Fruit fly (Drosophila melanogaster) whole organism, embryonic: ENCODE data around the gene CG7781.

Source experiments
- Abd-B ChIP-seq: fragments of 200-800 bp; sonication (Bioruptor generic); optimal IDR thresholded peaks from 2 replicates; lab custom pipeline; 2018; ENCODE audit warnings: missing biosample characterization, mild to moderate bottlenecking, missing genetic modification characterization, moderate library complexity
- Asciz ChIP-seq: fragments of 200-800 bp; sonication (Bioruptor generic); optimal IDR thresholded peaks from 2 replicates; lab custom pipeline; 2017; ENCODE audit warnings: missing biosample characterization, mild to moderate bottlenecking, missing genetic modification characterization, missing genetic modification reagents
- Awh ChIP-seq: fragments of 200-800 bp; sonication (Bioruptor generic); IDR thresholded peaks from 2 replicates; pipeline ENCODE4, ENCODE4 v1.3.6; 2022; ENCODE audit warnings: missing biosample characterization, missing genetic modification characterization
- B-H1 ChIP-seq: fragments of 200-800 bp; sonication (Bioruptor generic); IDR thresholded peaks from 3 replicates; pipeline ENCODE4 v1.3.6; 2022; ENCODE audit warnings: missing biosample characterization, missing genetic modification characterization
- CG10543 ChIP-seq: fragments of 200-800 bp; sonication (Bioruptor generic); optimal IDR thresholded peaks from 3 replicates; lab custom pipeline; 2017; ENCODE audit warnings: missing biosample characterization, mild to moderate bottlenecking, missing genetic modification characterization, moderate library complexity
- CG10654 ChIP-seq: fragments of 200-800 bp; sonication (Bioruptor generic); optimal IDR thresholded peaks from 2 replicates; lab custom pipeline; 2016; ENCODE audit warnings: missing biosample characterization, missing genetic modification characterization
- CG10959 ChIP-seq: fragments of 200-800 bp; sonication (Bioruptor generic); IDR thresholded peaks from 2 replicates; pipeline ENCODE4 v1.3.6; 2022; ENCODE audit warnings: missing biosample characterization, missing genetic modification characterization
- CG14441 ChIP-seq: fragments of 200-800 bp; sonication (Bioruptor generic); IDR thresholded peaks from 2 replicates; pipeline ENCODE4 v1.3.6; 2022; ENCODE audit warnings: missing biosample characterization, missing genetic modification characterization
- CG15514 ChIP-seq: fragments of 200-800 bp; sonication (Bioruptor generic); optimal IDR thresholded peaks from 3 replicates; lab custom pipeline; 2017; ENCODE audit warnings: missing biosample characterization, missing genetic modification characterization, mild to moderate bottlenecking, moderate library complexity, missing genetic modification reagents
- CG16779 ChIP-seq: fragments of 200-800 bp; sonication (Bioruptor generic); IDR thresholded peaks from 2 replicates; pipeline ENCODE4 v1.3.6; 2022; ENCODE audit warnings: missing biosample characterization, missing genetic modification characterization
- CG2199 ChIP-seq: fragments of 200-800 bp; sonication (Bioruptor generic); IDR thresholded peaks from 3 replicates; pipeline ENCODE4 v1.3.6; 2022; ENCODE audit warnings: missing biosample characterization, missing genetic modification characterization
- CG2202 ChIP-seq: fragments of 200-800 bp; sonication (Bioruptor generic); optimal IDR thresholded peaks from 2 replicates; lab custom pipeline; 2018; ENCODE audit warnings: missing biosample characterization, mild to moderate bottlenecking, missing genetic modification characterization
- CG30020 ChIP-seq: fragments of 200-800 bp; optimal IDR thresholded peaks from 2 replicates; lab custom pipeline; 2019; ENCODE audit warnings: missing biosample characterization, mild to moderate bottlenecking, missing genetic modification characterization, moderate library complexity
- CG30431 ChIP-seq: fragments of 200-800 bp; sonication (Bioruptor generic); optimal IDR thresholded peaks from 2 replicates; lab custom pipeline; 2017; ENCODE audit warnings: missing biosample characterization, missing genetic modification characterization
- CG4617 ChIP-seq: fragments of 200-800 bp; sonication (Bioruptor generic); optimal IDR thresholded peaks from 3 replicates; lab custom pipeline; 2016; ENCODE audit warnings: missing biosample characterization, missing genetic modification characterization, borderline replicate concordance
- CG4854 ChIP-seq: fragments of 200-800 bp; sonication (Bioruptor generic); optimal IDR thresholded peaks from 2 replicates; lab custom pipeline; 2016; ENCODE audit warnings: missing biosample characterization, missing genetic modification characterization, inconsistent platforms
- CG6791 ChIP-seq: fragments of 200-800 bp; sonication (Bioruptor generic); IDR thresholded peaks from 3 replicates; pipeline ENCODE4 v1.3.6; 2022; ENCODE audit warnings: missing biosample characterization, missing genetic modification characterization; ENCODE audit not compliant: partially characterized antibody
- CG7271 ChIP-seq: fragments of 200-800 bp; sonication (Bioruptor generic); optimal IDR thresholded peaks from 2 replicates; lab custom pipeline; 2018; ENCODE audit warnings: missing biosample characterization, mild to moderate bottlenecking, missing genetic modification characterization, moderate library complexity
- CG7786 ChIP-seq: fragments of 200-800 bp; sonication (Bioruptor generic); optimal IDR thresholded peaks from 2 replicates; lab custom pipeline; 2016; ENCODE audit warnings: missing biosample characterization, missing genetic modification characterization
- CG8388 ChIP-seq: fragments of 200-800 bp; sonication (Bioruptor generic); optimal IDR thresholded peaks from 2 replicates; lab custom pipeline; 2019; ENCODE audit warnings: missing biosample characterization, mild to moderate bottlenecking, missing genetic modification characterization, moderate library complexity
- CG9797 ChIP-seq: fragments of 200-800 bp; sonication (Bioruptor generic); optimal IDR thresholded peaks from 3 replicates; lab custom pipeline; 2018; ENCODE audit warnings: missing biosample characterization, mild to moderate bottlenecking, missing genetic modification characterization
- D19A ChIP-seq: fragments of 200-800 bp; optimal IDR thresholded peaks from 3 replicates; lab custom pipeline; 2019; ENCODE audit warnings: missing biosample characterization, mild to moderate bottlenecking, missing genetic modification characterization, moderate library complexity
- Dip2 ChIP-seq: fragments of 200-800 bp; sonication (Bioruptor generic); IDR thresholded peaks from 2 replicates; pipeline ENCODE4 v1.3.6; 2022; ENCODE audit warnings: missing biosample characterization, missing genetic modification characterization
- Ets65A ChIP-seq: fragments of 200-800 bp; sonication (Bioruptor generic); peaks from one replicate; lab custom pipeline; 2016; ENCODE audit warnings: missing biosample characterization, missing genetic modification characterization
- Fer1 ChIP-seq: fragments of 200-800 bp; sonication (Bioruptor generic); optimal IDR thresholded peaks from 2 replicates; lab custom pipeline; 2017; ENCODE audit warnings: missing biosample characterization, mild to moderate bottlenecking, missing genetic modification characterization
- Hr39 ChIP-seq: fragments of >200 bp; optimal IDR thresholded peaks from 2 replicates; lab custom pipeline; 2017
- Hsf ChIP-seq: fragments of 200-800 bp; sonication (Bioruptor generic); optimal IDR thresholded peaks from 3 replicates; lab custom pipeline; 2016; ENCODE audit warnings: missing biosample characterization, missing genetic modification characterization
- Lhr ChIP-seq: fragments of 200-800 bp; sonication (Bioruptor generic); optimal IDR thresholded peaks from 3 replicates; lab custom pipeline; 2017; ENCODE audit warnings: mild to moderate bottlenecking, missing biosample characterization, missing genetic modification reagents, missing genetic modification characterization
- MBD-R2 ChIP-seq: fragments of 200-800 bp; sonication (Bioruptor generic); IDR thresholded peaks from 2 replicates; pipeline ENCODE4 v1.3.6; 2022; ENCODE audit warnings: missing biosample characterization, missing genetic modification characterization
- Meics ChIP-seq: fragments of 200-800 bp; sonication (Bioruptor generic); optimal IDR thresholded peaks from 2 replicates; lab custom pipeline; 2017; ENCODE audit warnings: missing biosample characterization, mild to moderate bottlenecking, missing genetic modification characterization
- Oaz ChIP-seq: fragments of 200-800 bp; sonication (Bioruptor generic); IDR thresholded peaks from 2 replicates; pipeline ENCODE4 v1.3.6; 2022; ENCODE audit warnings: missing biosample characterization, missing genetic modification characterization
- Opbp ChIP-seq: fragments of 200-800 bp; sonication (Bioruptor generic); IDR thresholded peaks from 3 replicates; pipeline ENCODE4 v1.3.6; 2022; ENCODE audit warnings: missing biosample characterization, missing genetic modification characterization; ENCODE audit not compliant: partially characterized antibody
- Ptx1 ChIP-seq: fragments of 200-800 bp; sonication (Bioruptor generic); IDR thresholded peaks from 2 replicates; pipeline ENCODE4 v1.3.6; 2022; ENCODE audit warnings: missing biosample characterization, missing genetic modification characterization
- Sox100B ChIP-seq: fragments of 200-800 bp; sonication (Bioruptor generic); optimal IDR thresholded peaks from 3 replicates; lab custom pipeline; 2018; ENCODE audit warnings: missing biosample characterization, mild to moderate bottlenecking, missing genetic modification characterization
- Spps ChIP-seq: fragments of 200-800 bp; sonication (Bioruptor generic); optimal IDR thresholded peaks from 2 replicates; lab custom pipeline; 2018; ENCODE audit warnings: missing biosample characterization, mild to moderate bottlenecking, missing genetic modification characterization
- TFAM ChIP-seq: fragments of 200-800 bp; sonication (Bioruptor generic); optimal IDR thresholded peaks from 2 replicates; lab custom pipeline; 2017; ENCODE audit warnings: missing biosample characterization, missing genetic modification characterization, inconsistent platforms
- YL-1 ChIP-seq: fragments of 200-800 bp; sonication (Bioruptor generic); optimal IDR thresholded peaks from 3 replicates; lab custom pipeline; 2017; ENCODE audit warnings: missing biosample characterization, mild to moderate bottlenecking, missing genetic modification characterization
- bcd ChIP-seq: fragments of 200-800 bp; sonication (Bioruptor generic); optimal IDR thresholded peaks from 2 replicates; lab custom pipeline; 2017; ENCODE audit warnings: missing biosample characterization, mild to moderate bottlenecking, missing genetic modification characterization
- br ChIP-seq: fragments of >200 bp; optimal IDR thresholded peaks from 2 replicates; lab custom pipeline; 2017
- bsh ChIP-seq, 2 experiments: fragments of 200-800 bp; sonication (Bioruptor generic); optimal IDR thresholded peaks; 2 replicates each; lab custom pipeline; 2017 to 2018; ENCODE audit warnings: mild to moderate bottlenecking in 2 of 2, missing biosample characterization in 2 of 2, missing genetic modification characterization in 2 of 2, moderate library complexity in 1 of 2
- cato ChIP-seq: fragments of 200-800 bp; sonication (Bioruptor generic); optimal IDR thresholded peaks from 2 replicates; lab custom pipeline; 2016; ENCODE audit warnings: missing biosample characterization, missing genetic modification characterization, borderline replicate concordance
- gfzf ChIP-seq: fragments of 200-800 bp; sonication (Bioruptor generic); optimal IDR thresholded peaks from 2 replicates; lab custom pipeline; 2016; ENCODE audit warnings: missing biosample characterization, mild to moderate bottlenecking, missing genetic modification characterization, moderate library complexity
- kay ChIP-seq: fragments of 200-800 bp; sonication (Bioruptor generic); optimal IDR thresholded peaks from 2 replicates; lab custom pipeline; 2016; ENCODE audit warnings: missing biosample characterization, missing genetic modification characterization
- kni ChIP-seq: fragments of 200-800 bp; sonication (Bioruptor generic); optimal IDR thresholded peaks from 3 replicates; lab custom pipeline; 2017; ENCODE audit warnings: mild to moderate bottlenecking, missing biosample characterization, missing genetic modification reagents, missing genetic modification characterization
- lilli ChIP-seq: fragments of 200-800 bp; sonication (Bioruptor generic); optimal IDR thresholded peaks from 3 replicates; lab custom pipeline; 2016; ENCODE audit warnings: missing biosample characterization, missing genetic modification characterization
- oc ChIP-seq: fragments of 200-800 bp; sonication (Bioruptor generic); optimal IDR thresholded peaks from 2 replicates; lab custom pipeline; 2018; ENCODE audit warnings: missing biosample characterization, mild to moderate bottlenecking, missing genetic modification characterization, moderate library complexity
- sima ChIP-seq: fragments of 200-800 bp; sonication (Bioruptor generic); optimal IDR thresholded peaks from 2 replicates; lab custom pipeline; 2016; ENCODE audit warnings: missing biosample characterization, missing genetic modification characterization
- slou ChIP-seq: fragments of 200-800 bp; sonication (Bioruptor generic); optimal IDR thresholded peaks from 3 replicates; lab custom pipeline; 2016; ENCODE audit warnings: missing biosample characterization, missing genetic modification characterization
- usp ChIP-seq: fragments of >200 bp; optimal IDR thresholded peaks from 2 replicates; lab custom pipeline; 2017; ENCODE audit warnings: missing biosample characterization, missing genetic modification characterization
- vvl ChIP-seq: fragments of 200-800 bp; sonication (Bioruptor generic); IDR thresholded peaks from 2 replicates; pipeline ENCODE4 v1.3.6; 2022; ENCODE audit warnings: missing biosample characterization, missing genetic modification characterization

Gene CG7781

DNA sequence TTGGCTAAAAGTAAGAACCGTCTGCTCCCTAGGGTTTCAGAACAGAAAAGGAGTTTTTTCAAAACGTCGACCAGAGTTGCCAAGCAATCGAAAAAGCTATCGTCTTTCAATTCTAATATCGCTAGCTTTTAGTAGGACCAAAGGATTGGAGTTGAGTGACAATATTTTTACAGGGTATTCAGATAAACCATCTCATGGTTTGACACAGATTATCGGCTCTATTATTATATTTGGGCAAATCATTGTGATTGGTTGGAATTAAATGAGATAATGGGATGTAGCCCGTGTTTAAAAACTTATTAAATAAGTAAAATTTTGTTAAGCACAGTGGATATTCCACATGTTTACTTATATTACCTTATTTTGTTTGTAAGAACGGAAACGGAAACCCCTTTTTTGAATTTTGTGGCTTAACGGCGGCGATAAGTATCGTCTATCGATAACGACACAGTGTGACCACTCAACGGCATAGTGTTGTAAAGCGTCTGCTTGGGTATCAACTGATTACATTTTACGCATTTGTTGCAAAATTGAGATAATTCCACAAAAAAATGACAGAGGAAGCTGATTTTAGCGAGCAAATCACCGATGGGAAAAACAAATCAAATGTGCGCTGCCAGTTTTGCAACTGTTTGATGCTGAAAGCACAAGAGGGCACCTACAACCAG lies 5.2 kb downstream of the CG7781 start, which contains the start of the genes mtsh and strat (continued):
- TF ChIP-seq CG2202 (tag; lab: Kevin White, UChicago): no peak
- no peak for TF ChIP-seq kay (GFP tag; lab: Kevin White, UChicago)
- peak; percentile 16; the same call in 1 of the 3 replicates for TF ChIP-seq B-H1 (GFP tag; lab: Robert Waterston, UW)
- TF ChIP-seq bsh (GFP tag; optimal IDR thresholded peaks at IDR 0.05; lab: Kevin White, UChicago): peak in 1 of 2 experiments; percentile 39
- TF ChIP-seq Meics (GFP tag; lab: Kevin White, UChicago): peak; percentile 81
- peak; percentile 48 for TF ChIP-seq CG8388 (GFP tag; lab: Kevin White, UChicago)
- peak; percentile 40 for TF ChIP-seq CG10654 (GFP tag; lab: Kevin White, UChicago)
- peak; percentile 76 for TF ChIP-seq vvl (GFP tag; lab: Robert Waterston, UW)
- peak; percentile 18 for TF ChIP-seq Spps (tag; lab: Kevin White, UChicago)
- TF ChIP-seq Hsf (GFP tag; lab: Kevin White, UChicago): peak; percentile 49
- TF ChIP-seq CG30431 (GFP tag; lab: Kevin White, UChicago): no peak
- TF ChIP-seq Abd-B (GFP tag; lab: Kevin White, UChicago): no peak
- peak; percentile 75 for TF ChIP-seq bcd (GFP tag; lab: Kevin White, UChicago)
- TF ChIP-seq sima (GFP tag; lab: Kevin White, UChicago): peak; percentile 56
- peak; percentile 70 for TF ChIP-seq Asciz (GFP tag; lab: Kevin White, UChicago)
- TF ChIP-seq Dip2 (GFP tag; lab: Robert Waterston, UW): no peak
- TF ChIP-seq CG7786 (GFP tag; lab: Kevin White, UChicago): peak; percentile 12
- peak; percentile 62 for TF ChIP-seq Sox100B (GFP tag; lab: Kevin White, UChicago)
- TF ChIP-seq br (lab: Kevin White, UChicago): no peak
- TF ChIP-seq kni (GFP tag; lab: Kevin White, UChicago): peak; percentile 45
- peak; percentile 18 for TF ChIP-seq CG30020 (tag; lab: Kevin White, UChicago)
- TF ChIP-seq Lhr: no peak
- TF ChIP-seq CG16779 (GFP tag; lab: Robert Waterston, UW): no peak
- peak; percentile 94 for TF ChIP-seq Ets65A (GFP tag; lab: Kevin White, UChicago)
- TF ChIP-seq slou (GFP tag; lab: Kevin White, UChicago): peak; percentile 30
- peak; percentile 63 for TF ChIP-seq CG4854
- peak; percentile 2 for TF ChIP-seq CG10543 (GFP tag; lab: Kevin White, UChicago)
- TF ChIP-seq cato: peak; percentile 13
- TF ChIP-seq CG7271 (tag; lab: Kevin White, UChicago): peak; percentile 86
- TF ChIP-seq CG4617: peak; percentile 96
- TF ChIP-seq usp (GFP tag; lab: Kevin White, UChicago): no peak
- TF ChIP-seq Oaz (GFP tag; lab: Robert Waterston, UW): no peak
- no peak for TF ChIP-seq D19A (tag; lab: Kevin White, UChicago)
- no peak for TF ChIP-seq Hr39 (lab: Kevin White, UChicago)
- peak; percentile 44; the same call in 1 of the 2 replicates for TF ChIP-seq Awh
- peak; percentile 50 for TF ChIP-seq gfzf (GFP tag; lab: Kevin White, UChicago)
- TF ChIP-seq MBD-R2 (GFP tag; lab: Robert Waterston, UW): peak; percentile 94
- TF ChIP-seq Ptx1 (GFP tag; lab: Robert Waterston, UW): no peak; the same call in 1 of the 2 replicates
- TF ChIP-seq CG10959 (GFP tag; lab: Robert Waterston, UW): no peak
- peak; percentile 84 for TF ChIP-seq CG9797 (GFP tag; lab: Kevin White, UChicago)
- TF ChIP-seq YL-1 (GFP tag; lab: Kevin White, UChicago): peak; percentile 52
- TF ChIP-seq CG2199 (GFP tag; lab: Robert Waterston, UW): no peak
- peak; percentile 57; the same call in 1 of the 3 replicates for TF ChIP-seq Opbp (GFP tag; lab: Robert Waterston, UW)
- TF ChIP-seq Fer1 (GFP tag; lab: Kevin White, UChicago): peak; percentile 86
- TF ChIP-seq CG14441 (GFP tag; lab: Robert Waterston, UW): peak; percentile 59
- TF ChIP-seq lilli (GFP tag; lab: Kevin White, UChicago): peak; percentile 58
- peak; percentile 83 for TF ChIP-seq CG15514 (GFP tag; lab: Kevin White, UChicago)
- no peak for TF ChIP-seq oc (tag; lab: Kevin White, UChicago)
- peak; percentile 78 for TF ChIP-seq CG6791 (GFP tag; lab: Robert Waterston, UW)
- peak; percentile 21 for TF ChIP-seq TFAM (GFP tag; lab: Kevin White, UChicago)
